Worm (Caenorhabditis elegans): ENCODE measurements around the gene nekl-3.

Gene nekl-3

ce11 chrX:12347822-12348221 is 43.5 kb downstream of the nekl-3 start (continued):
- TF ChIP-seq madf-9 (GFP tag; conservative IDR thresholded peaks at IDR 0.05), result peak; percentile 85
- no peak for TF ChIP-seq madf-5 (GFP tag; IDR thresholded peaks at IDR 0.05)

- TF ChIP-seq F37D6.2 (tag; optimal IDR thresholded peaks at IDR 0.05), result no peak
- peak; percentile 10 for TF ChIP-seq aha-1 (tag)
Observed at ce11 chrX:12346729-12347128, 44.6 kb downstream of the nekl-3 start, which contains the start of gene F42F12.11. Gene F42F12.11, plus strand, starts transcription at chrX:12347029.

ce11 chrX:12343279-12343678 is 48.0 kb downstream of the nekl-3 start, which contains the start of the genes nspc-9 and nspc-10:
Gene nspc-9, minus strand, starts transcription at chrX:12343379.
Gene nspc-10, plus strand, starts transcription at chrX:12343609.
- no peak for TF ChIP-seq dmd-9 (GFP tag; IDR thresholded peaks at IDR 0.05)
- no peak for TF ChIP-seq nhr-77 (tag; optimal IDR thresholded peaks at IDR 0.05)
- TF ChIP-seq saeg-2 (GFP tag; IDR thresholded peaks at IDR 0.05), result no peak
- TF ChIP-seq aha-1 (tag), result no peak

- TF ChIP-seq Y75B8A.6 (GFP tag; IDR thresholded peaks at IDR 0.05), result no peak
Observed at ce11 chrX:12341338-12341737, 49.9 kb downstream of the nekl-3 start, which contains the start of gene zig-2. Gene zig-2, minus strand, starts transcription at chrX:12341438.

Data from whole organism, L4 larva.